Worm (Caenorhabditis elegans) whole organism, late embryonic: ENCODE data around the gene ptrg-1.
A peak's percentile ranks its signal among the peaks of the same experiment; 100 is the strongest.

ENCODE experiments used
- F13H6.1 ChIP-seq: sonication (generic microtip); optimal IDR thresholded peaks from 2 replicates; lab custom pipeline; 2016; ENCODE audit warnings: missing genetic modification characterization, missing compliant biosample characterization
- T23F11.4 ChIP-seq: fragments of 200-800 bp; sonication (Bioruptor generic); optimal IDR thresholded peaks from 2 replicates; lab custom pipeline; 2018; ENCODE audit warnings: mild to moderate bottlenecking, missing genetic modification characterization, missing compliant biosample characterization
- Y22D7AL.16 ChIP-seq: sonication (generic microtip); optimal IDR thresholded peaks from 2 replicates; lab custom pipeline; 2016; ENCODE audit warnings: missing genetic modification characterization, missing compliant biosample characterization
- ama-1 ChIP-seq: fragments of 150-350 bp; optimal IDR thresholded peaks from 2 replicates; lab custom pipeline; 2014
- ceh-14 ChIP-seq: sonication (generic microtip); optimal IDR thresholded peaks from 2 replicates; lab custom pipeline; 2016; ENCODE audit warnings: missing genotype, missing genetic modification characterization, missing compliant biosample characterization
- ceh-18 ChIP-seq: sonication (generic microtip); optimal IDR thresholded peaks from 2 replicates; lab custom pipeline; 2016; ENCODE audit warnings: missing genetic modification characterization, missing compliant biosample characterization
- ceh-19 ChIP-seq: fragments of 200-800 bp; sonication (Bioruptor generic); optimal IDR thresholded peaks from 2 replicates; lab custom pipeline; 2018; ENCODE audit warnings: mild to moderate bottlenecking, missing genetic modification characterization, missing compliant biosample characterization
- ceh-2 ChIP-seq: sonication (generic microtip); optimal IDR thresholded peaks from 2 replicates; lab custom pipeline; 2016; ENCODE audit warnings: missing genotype, missing genetic modification characterization, missing compliant biosample characterization
- ceh-31 ChIP-seq: sonication (generic microtip); optimal IDR thresholded peaks from 2 replicates; lab custom pipeline; 2016; ENCODE audit warnings: missing genetic modification characterization, missing compliant biosample characterization
- ceh-45 ChIP-seq: fragments of 200-800 bp; sonication (Bioruptor generic); IDR thresholded peaks from 2 replicates; pipeline ENCODE4 v1.3.6; 2022; ENCODE audit warnings: missing genetic modification reagents, missing genetic modification characterization, missing compliant biosample characterization
- ceh-48 ChIP-seq: sonication (generic microtip); optimal IDR thresholded peaks from 2 replicates; lab custom pipeline; 2016; ENCODE audit warnings: missing genetic modification characterization, inconsistent platforms, missing compliant biosample characterization
- ceh-6 ChIP-seq: fragments of 200-800 bp; sonication (Bioruptor generic); optimal IDR thresholded peaks from 2 replicates; lab custom pipeline; 2018; ENCODE audit warnings: mild to moderate bottlenecking, missing genetic modification characterization, missing compliant biosample characterization
- dmd-4 ChIP-seq: sonication (generic microtip); optimal IDR thresholded peaks from 2 replicates; lab custom pipeline; 2016; ENCODE audit warnings: borderline replicate concordance, missing genetic modification characterization, missing compliant biosample characterization
- dve-1 ChIP-seq: sonication (generic microtip); optimal IDR thresholded peaks from 2 replicates; lab custom pipeline; 2017; ENCODE audit warnings: antibody characterized with exemption, mild to moderate bottlenecking, missing genetic modification characterization, missing compliant biosample characterization
- elt-2 ChIP-seq: sonication (generic microtip); optimal IDR thresholded peaks from 2 replicates; lab custom pipeline; 2016; ENCODE audit warnings: missing genetic modification reagents, missing genetic modification characterization, missing compliant biosample characterization
- elt-4 ChIP-seq: sonication (generic microtip); optimal IDR thresholded peaks from 2 replicates; lab custom pipeline; 2016; ENCODE audit warnings: missing genetic modification characterization, missing compliant biosample characterization
- ets-4 ChIP-seq: sonication (generic microtip); optimal IDR thresholded peaks from 2 replicates; lab custom pipeline; 2016; ENCODE audit warnings: missing genetic modification characterization, missing compliant biosample characterization
- fkh-10 ChIP-seq: fragments of 150-350 bp; optimal IDR thresholded peaks from 2 replicates; lab custom pipeline; 2014; ENCODE audit warnings: missing biosample characterization, missing genetic modification reagents, missing genetic modification characterization
- fkh-6 ChIP-seq: sonication (generic microtip); optimal IDR thresholded peaks from 2 replicates; lab custom pipeline; 2016; ENCODE audit warnings: missing genetic modification characterization, missing compliant biosample characterization
- gmeb-2 ChIP-seq: sonication (generic microtip); optimal IDR thresholded peaks from 2 replicates; lab custom pipeline; 2016; ENCODE audit warnings: missing genetic modification characterization, inconsistent platforms, missing compliant biosample characterization
- hlh-15 ChIP-seq: sonication (generic microtip); optimal IDR thresholded peaks from 2 replicates; lab custom pipeline; 2016; ENCODE audit warnings: missing genetic modification characterization, missing compliant biosample characterization
- hlh-6 ChIP-seq: sonication (generic microtip); optimal IDR thresholded peaks from 2 replicates; lab custom pipeline; 2016; ENCODE audit warnings: missing genotype, missing genetic modification characterization, missing compliant biosample characterization
- lin-11 ChIP-seq: fragments of 200-800 bp; sonication (Bioruptor generic); optimal IDR thresholded peaks from 2 replicates; lab custom pipeline; 2018; ENCODE audit warnings: mild to moderate bottlenecking, missing genetic modification characterization, missing compliant biosample characterization
- madf-2 ChIP-seq: sonication (generic microtip); optimal IDR thresholded peaks from 2 replicates; lab custom pipeline; 2017; ENCODE audit warnings: missing genetic modification characterization, missing compliant biosample characterization
- mec-3 ChIP-seq: sonication (generic microtip); optimal IDR thresholded peaks from 2 replicates; lab custom pipeline; 2016; ENCODE audit warnings: borderline replicate concordance, missing genetic modification characterization, missing compliant biosample characterization
- nfya-1 ChIP-seq: sonication (generic microtip); optimal IDR thresholded peaks from 2 replicates; lab custom pipeline; 2017; ENCODE audit warnings: missing genetic modification characterization, mild to moderate bottlenecking, missing compliant biosample characterization, antibody characterized with exemption, moderate library complexity
- nhr-232 ChIP-seq: sonication (generic microtip); optimal IDR thresholded peaks from 2 replicates; lab custom pipeline; 2016; ENCODE audit warnings: missing genetic modification characterization, missing compliant biosample characterization
- npax-4 ChIP-seq: sonication (generic microtip); optimal IDR thresholded peaks from 2 replicates; lab custom pipeline; 2016; ENCODE audit warnings: missing genetic modification characterization, missing compliant biosample characterization
- pqm-1 ChIP-seq: sonication (generic microtip); optimal IDR thresholded peaks from 2 replicates; lab custom pipeline; 2016; ENCODE audit warnings: missing genetic modification characterization, missing compliant biosample characterization
- ref-2 ChIP-seq: sonication (generic microtip); optimal IDR thresholded peaks from 2 replicates; lab custom pipeline; 2016; ENCODE audit warnings: missing genetic modification characterization, missing compliant biosample characterization
- rnt-1 ChIP-seq: sonication (generic microtip); optimal IDR thresholded peaks from 2 replicates; lab custom pipeline; 2016; ENCODE audit warnings: missing genetic modification characterization, missing compliant biosample characterization
- sox-2 ChIP-seq: fragments of 200-800 bp; sonication (Bioruptor generic); IDR thresholded peaks from 2 replicates; pipeline ENCODE4 v1.3.6; 2022; ENCODE audit warnings: missing genetic modification reagents, missing genetic modification characterization, missing compliant biosample characterization
- syd-9 ChIP-seq: sonication (generic microtip); optimal IDR thresholded peaks from 2 replicates; lab custom pipeline; 2016; ENCODE audit warnings: mild to moderate bottlenecking, missing genetic modification characterization, moderate library complexity, missing compliant biosample characterization
- tbx-2 ChIP-seq: sonication (generic microtip); optimal IDR thresholded peaks from 2 replicates; lab custom pipeline; 2016; ENCODE audit warnings: missing genetic modification characterization, missing compliant biosample characterization
- ttx-3 ChIP-seq: sonication (generic microtip); optimal IDR thresholded peaks from 2 replicates; lab custom pipeline; 2016; ENCODE audit warnings: missing genetic modification reagents, missing genetic modification characterization, missing compliant biosample characterization
- unc-42 ChIP-seq: sonication (generic microtip); optimal IDR thresholded peaks from 2 replicates; lab custom pipeline; 2016; ENCODE audit warnings: missing genotype, missing genetic modification characterization, missing compliant biosample characterization
- unc-55 ChIP-seq: sonication (generic microtip); optimal IDR thresholded peaks from 2 replicates; lab custom pipeline; 2017; ENCODE audit warnings: missing biosample characterization, missing genetic modification reagents, missing genetic modification characterization
- zip-5 ChIP-seq: sonication (generic microtip); optimal IDR thresholded peaks from 2 replicates; lab custom pipeline; 2016; ENCODE audit warnings: missing genetic modification characterization, missing compliant biosample characterization
- ztf-16 ChIP-seq: sonication (generic microtip); optimal IDR thresholded peaks from 2 replicates; lab custom pipeline; 2017; ENCODE audit warnings: missing genetic modification characterization, missing compliant biosample characterization

Gene ptrg-1

DNA sequence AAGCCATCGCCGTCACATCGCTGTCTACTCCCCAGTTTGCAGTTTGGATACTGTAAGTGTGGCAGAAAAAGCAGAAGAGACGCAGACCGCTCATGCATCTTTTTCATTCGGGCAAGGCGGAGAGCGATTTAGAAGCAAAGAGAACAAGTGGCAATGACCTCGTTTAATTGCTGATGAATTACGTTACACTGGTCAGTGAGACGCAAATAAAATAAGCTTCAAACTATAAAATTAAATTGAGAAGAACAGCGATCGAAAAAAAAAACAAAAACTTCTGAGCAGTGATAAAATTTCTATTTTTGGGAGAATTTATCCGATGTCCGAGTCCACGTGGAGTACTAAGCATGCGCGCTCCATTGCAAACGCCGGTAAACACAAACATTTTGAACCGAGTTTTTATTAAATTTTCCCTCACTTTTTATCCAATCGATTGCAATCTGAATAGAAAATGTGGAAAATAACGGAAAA is 27.9 kb upstream of the ptrg-1 start, which contains the start of gene C24F3.2:
C24F3.2 (plus strand) TSS at position 418 of the 468 bp plus-strand sequence.
- TF ChIP-seq nfya-1 (tag; lab: Kevin White, UChicago) = peak; percentile 17
- TF ChIP-seq zip-5 = peak; percentile 5
- TF ChIP-seq tbx-2 (tag; lab: Kevin White, UChicago) = peak; percentile 30
- TF ChIP-seq ref-2 (tag; lab: Kevin White, UChicago) = peak; percentile 68
- no peak for TF ChIP-seq ceh-45 (GFP tag; lab: Robert Waterston, UW)
- peak; percentile 21 for TF ChIP-seq rnt-1 (tag; lab: Kevin White, UChicago)
- TF ChIP-seq ceh-2 = peak; percentile 26
- peak; percentile 75 for TF ChIP-seq unc-42
- TF ChIP-seq ceh-18 = peak; percentile 29
- TF ChIP-seq mec-3 (tag; lab: Kevin White, UChicago) = no peak
- peak; percentile 64 for TF ChIP-seq ceh-31 (tag; lab: Kevin White, UChicago)
- TF ChIP-seq syd-9 (tag; lab: Kevin White, UChicago) = peak; percentile 6
- TF ChIP-seq ceh-19 (GFP tag; lab: Kevin White, UChicago) = no peak

DNA sequence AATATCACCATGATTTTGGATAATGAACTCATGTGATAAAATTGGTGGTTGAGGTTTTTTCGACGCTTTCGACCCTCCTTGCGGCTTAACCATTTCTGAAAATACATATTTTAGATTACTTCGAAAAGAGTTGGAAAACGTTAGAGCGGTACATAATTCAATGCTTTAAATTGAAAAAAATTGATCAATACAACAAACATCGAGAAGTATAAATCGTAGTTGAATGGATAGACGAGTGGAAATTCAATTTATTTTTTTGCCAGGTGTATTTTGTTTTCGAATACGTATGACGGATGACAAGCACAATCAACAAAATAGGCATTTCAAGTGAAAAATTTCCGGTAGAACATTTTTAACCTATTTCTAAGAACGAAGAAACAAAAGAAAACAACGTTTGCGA is 26.9 kb upstream of the ptrg-1 start, which contains the start of gene tram-1:
tram-1 (minus strand) TSS at position 101 of the 400 bp plus-strand sequence.
- TF ChIP-seq hlh-15 = no peak
- TF ChIP-seq ceh-18 = no peak
- no peak for TF ChIP-seq fkh-6 (tag; lab: Kevin White, UChicago)
- no peak for TF ChIP-seq gmeb-2
- no peak for TF ChIP-seq zip-5

DNA sequence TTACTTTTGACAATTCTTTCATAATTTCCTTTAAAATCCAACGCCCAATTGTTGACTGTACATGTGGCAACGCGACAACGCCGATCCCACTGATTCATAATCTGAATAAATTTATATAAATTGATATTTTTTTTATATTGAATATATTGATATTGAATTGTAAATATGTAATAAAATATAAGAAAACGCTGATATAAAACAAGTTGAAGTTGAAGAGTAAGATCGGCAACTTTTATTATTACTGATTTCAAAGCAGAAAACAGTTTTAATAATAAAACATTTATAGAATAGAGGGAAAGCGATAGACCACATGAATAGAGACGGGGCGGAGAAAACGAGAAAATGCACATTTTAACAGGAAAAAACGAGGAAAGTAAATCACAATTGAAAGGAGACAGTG is 25.0 kb upstream of the ptrg-1 start, which contains the start of gene qns-1:
qns-1 (minus strand) TSS at position 101 of the 400 bp plus-strand sequence.
- TF ChIP-seq madf-2 (tag; lab: Kevin White, UChicago) = no peak
- TF ChIP-seq unc-42 = no peak
- no peak for TF ChIP-seq dmd-4 (tag; lab: Kevin White, UChicago)
- TF ChIP-seq ceh-6 = no peak
- no peak for TF ChIP-seq ceh-14 (tag; lab: Kevin White, UChicago)
- TF ChIP-seq fkh-10 (GFP tag; lab: Kevin White, UChicago) = no peak
- TF ChIP-seq hlh-6 (tag; lab: Kevin White, UChicago) = no peak
- TF ChIP-seq elt-2 (tag; lab: Kevin White, UChicago) = no peak
- no peak for TF ChIP-seq lin-11 (tag; lab: Kevin White, UChicago)
- TF ChIP-seq npax-4 (tag; lab: Kevin White, UChicago) = no peak
- no peak for TF ChIP-seq ceh-18

DNA sequence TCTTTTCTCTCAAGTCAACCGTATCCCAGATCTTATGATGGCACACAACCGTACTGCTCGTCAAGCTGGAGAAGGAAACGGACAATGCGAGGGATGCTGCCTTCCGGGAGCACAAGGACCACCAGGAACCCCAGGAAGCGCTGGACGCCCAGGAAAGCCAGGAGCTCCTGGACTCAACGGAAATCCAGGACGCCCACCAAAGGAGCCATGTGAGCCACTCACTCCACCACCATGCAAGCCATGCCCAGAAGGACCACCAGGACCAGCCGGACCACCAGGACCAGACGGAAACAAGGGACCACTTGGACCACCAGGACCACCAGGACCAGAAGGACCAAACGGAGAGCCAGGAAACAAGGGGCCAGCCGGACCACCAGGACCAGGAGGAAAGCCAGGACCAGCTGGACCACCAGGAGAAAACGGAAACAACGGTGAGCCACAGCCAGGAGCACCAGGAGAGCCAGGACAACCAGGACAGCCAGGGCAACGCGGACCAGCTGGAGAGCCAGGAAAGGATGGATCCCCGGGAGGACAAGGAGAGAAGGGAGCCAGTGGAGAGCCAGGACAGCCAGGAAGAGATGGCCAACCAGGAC is 22.6 kb upstream of the ptrg-1 start:
- TF ChIP-seq tbx-2 (tag; lab: Kevin White, UChicago) (no peak), hlh-15 (no peak), elt-4 (peak; percentile 52), ztf-16 (tag; lab: Kevin White, UChicago) (no peak), nhr-232 (peak; percentile 10), ceh-48 (no peak), pqm-1 (tag; lab: Kevin White, UChicago) (no peak), unc-55 (GFP tag; lab: Kevin White, UChicago) (no peak), ama-1 (no peak), unc-42 (no peak)

DNA sequence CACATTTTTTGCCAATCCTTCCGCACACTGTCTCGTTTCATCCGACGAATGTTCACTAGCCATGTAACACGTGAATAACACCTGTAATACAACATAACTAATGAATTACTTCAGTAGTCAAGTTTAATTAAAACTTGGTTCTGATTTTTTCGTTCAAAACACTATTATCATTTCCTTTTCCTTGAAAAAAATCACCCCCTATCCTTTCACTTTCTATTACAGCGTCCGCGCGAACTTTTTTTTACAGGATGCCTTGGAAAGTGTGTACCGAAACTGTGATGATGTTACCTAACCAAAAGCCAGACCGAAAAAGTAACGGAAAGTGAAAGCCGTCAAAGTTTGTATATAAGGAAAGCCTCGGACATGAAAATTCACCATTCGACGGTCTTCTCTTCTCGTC is 21.8 kb upstream of the ptrg-1 start, which contains the start of gene col-124:
col-124 (plus strand) TSS at position 374 of the 400 bp plus-strand sequence.
- TF ChIP-seq ets-4 (tag; lab: Kevin White, UChicago) (no peak), dmd-4 (tag; lab: Kevin White, UChicago) (no peak), sox-2 (GFP tag; lab: Robert Waterston, UW) (no peak), ttx-3 (tag; lab: Kevin White, UChicago) (no peak), F13H6.1 (tag; lab: Kevin White, UChicago) (no peak), Y22D7AL.16 (tag; lab: Kevin White, UChicago) (no peak), dve-1 (tag; lab: Kevin White, UChicago) (no peak), ceh-14 (tag; lab: Kevin White, UChicago) (no peak), npax-4 (tag; lab: Kevin White, UChicago) (no peak), hlh-6 (tag; lab: Kevin White, UChicago) (no peak), T23F11.4 (GFP tag; lab: Kevin White, UChicago) (no peak)
